Worm (Caenorhabditis elegans): ENCODE measurements around the gene K01C8.2.
"Not testable (repeated sequence)": the region's sequence is repeated elsewhere in the genome, so short reads cannot be mapped to it uniquely, and the experiment has no call there.

K01C8.2 gene

DNA sequence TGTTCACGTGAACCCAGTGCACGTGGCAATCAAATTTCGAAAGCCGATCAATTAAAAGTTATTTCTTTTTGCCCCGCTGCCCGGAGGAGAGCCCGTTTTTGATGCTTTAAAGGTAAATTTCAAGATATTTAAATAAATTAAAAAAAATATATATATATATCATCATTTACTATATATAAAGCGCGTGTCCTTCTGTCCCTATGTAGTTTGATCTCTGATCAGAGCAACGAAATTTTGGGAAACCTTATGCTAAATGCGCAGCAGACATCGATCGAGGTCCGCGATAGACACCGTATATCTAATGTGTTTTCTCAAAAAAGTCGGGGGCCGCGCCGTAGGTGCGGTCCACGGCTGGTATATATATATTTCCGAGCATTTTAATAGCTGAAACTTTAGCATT is 16.6 kb upstream of the K01C8.2 start:
- TF ChIP-seq daf-16 (GFP tag; optimal IDR thresholded peaks at IDR 0.05) (peak in 1 of 2 experiments; percentile 18), lsy-2 (tag; optimal IDR thresholded peaks at IDR 0.05) (peak in 1 of 2 experiments; percentile 16)
- not testable (repeated sequence) for TF ChIP-seq daf-16 (tag; optimal IDR thresholded peaks at IDR 0.05)

ce11 chrII:8283158-8283717 is 14.0 kb upstream of the K01C8.2 start, which contains the start of the genes nst-1 and cct-4:
Gene nst-1 (minus strand): TSS chrII:8283208.
Gene cct-4 (plus strand): TSS chrII:8283667.
- TF ChIP-seq zfp-3 (GFP tag; conservative IDR thresholded peaks at IDR 0.05): no peak
- no peak for TF ChIP-seq nhr-111 (GFP tag; optimal IDR thresholded peaks at IDR 0.05)
- TF ChIP-seq spr-3 (GFP tag; optimal IDR thresholded peaks at IDR 0.05): no peak
- TF ChIP-seq hlh-30 (tag; optimal IDR thresholded peaks at IDR 0.05; ENCODE audit: insufficient read depth): no peak
- TF ChIP-seq F44E2.7 (GFP tag; IDR thresholded peaks at IDR 0.05): no peak
- TF ChIP-seq lin-1 (GFP tag; IDR thresholded peaks at IDR 0.05): no peak
- TF ChIP-seq egl-43 (GFP tag; IDR thresholded peaks at IDR 0.05): no peak
- TF ChIP-seq dmd-6 (GFP tag; IDR thresholded peaks at IDR 0.05): no peak
- no peak for TF ChIP-seq mxl-2 (GFP tag; conservative IDR thresholded peaks at IDR 0.05)
- peak in 1 of 2 experiments; percentile 62 for TF ChIP-seq lsy-2 (tag; optimal IDR thresholded peaks at IDR 0.05)
- no peak for TF ChIP-seq unc-130 (GFP tag; optimal IDR thresholded peaks at IDR 0.05)
- TF ChIP-seq fos-1 (tag; optimal IDR thresholded peaks at IDR 0.05): no peak
- TF ChIP-seq Y75B8A.6 (GFP tag; IDR thresholded peaks at IDR 0.05): no peak
- TF ChIP-seq ceh-20 (GFP tag; IDR thresholded peaks at IDR 0.05): no peak
- TF ChIP-seq D1046.2 (GFP tag; IDR thresholded peaks at IDR 0.05): no peak
- TF ChIP-seq skn-1 (tag; optimal IDR thresholded peaks at IDR 0.05): no peak
- TF ChIP-seq mep-1 (tag; optimal IDR thresholded peaks at IDR 0.05): peak; percentile 35
- TF ChIP-seq dmd-8 (GFP tag; IDR thresholded peaks at IDR 0.05): no peak
- TF ChIP-seq dpl-1 (GFP tag; optimal IDR thresholded peaks at IDR 0.05): peak; percentile 51
- TF ChIP-seq aha-1 (tag): peak; percentile 37
- TF ChIP-seq Y48G9A.11 (GFP tag; IDR thresholded peaks at IDR 0.05): no peak
- peak; percentile 49 for TF ChIP-seq mes-2 (tag; optimal IDR thresholded peaks at IDR 0.05; ENCODE audit: poor library complexity, severe bottlenecking)
- no peak for TF ChIP-seq ZK337.2 (GFP tag; IDR thresholded peaks at IDR 0.05)
- peak in 1 of 2 experiments; percentile 50 for TF ChIP-seq unc-62 (GFP tag; optimal IDR thresholded peaks at IDR 0.05 in 1 of 2)
- no peak for TF ChIP-seq unc-62 (tag; optimal IDR thresholded peaks at IDR 0.05)
- peak; percentile 13 for TF ChIP-seq dve-1 (tag; optimal IDR thresholded peaks at IDR 0.05; ENCODE audit: insufficient read depth)

ce11 chrII:8278415-8278814 is 9.2 kb upstream of the K01C8.2 start, which contains the start of the genes mrpl-10 and clec-142:
Gene mrpl-10 (minus strand): TSS chrII:8278515.
Gene clec-142 (plus strand): TSS chrII:8278678.
- no peak for TF ChIP-seq nhr-48 (tag; optimal IDR thresholded peaks at IDR 0.05)
- TF ChIP-seq Y48G9A.11 (GFP tag; IDR thresholded peaks at IDR 0.05): no peak
- TF ChIP-seq zip-11 (GFP tag; IDR thresholded peaks at IDR 0.05): no peak
- no peak for TF ChIP-seq vab-7 (GFP tag; IDR thresholded peaks at IDR 0.05)
- no peak for TF ChIP-seq madf-5 (GFP tag; IDR thresholded peaks at IDR 0.05)
- TF ChIP-seq lir-3 (tag; optimal IDR thresholded peaks at IDR 0.05): no peak
- TF ChIP-seq ceh-62 (tag; optimal IDR thresholded peaks at IDR 0.05): no peak
- no peak for TF ChIP-seq hif-1 (tag; optimal IDR thresholded peaks at IDR 0.05)
- TF ChIP-seq snpc-4 (tag; optimal IDR thresholded peaks at IDR 0.05): no peak
- TF ChIP-seq Y75B8A.6 (GFP tag; IDR thresholded peaks at IDR 0.05): no peak
- no peak for TF ChIP-seq dmd-8 (GFP tag; IDR thresholded peaks at IDR 0.05)
- TF ChIP-seq tag-97 (GFP tag; IDR thresholded peaks at IDR 0.05): no peak
- no peak for TF ChIP-seq ztf-11 (tag; optimal IDR thresholded peaks at IDR 0.05)
- TF ChIP-seq lin-29 (GFP tag; IDR thresholded peaks at IDR 0.05): no peak
- no peak for TF ChIP-seq T26A8.4 (GFP tag; IDR thresholded peaks at IDR 0.05)
- TF ChIP-seq D1046.2 (GFP tag; IDR thresholded peaks at IDR 0.05): no peak
- no peak for TF ChIP-seq zip-2 (tag; optimal IDR thresholded peaks at IDR 0.05)
- TF ChIP-seq daf-12 (tag; optimal IDR thresholded peaks at IDR 0.05): no peak
- TF ChIP-seq ZK546.5 (tag; optimal IDR thresholded peaks at IDR 0.05): no peak

Measured in whole organism, L4 larva.